Worm (Caenorhabditis elegans) whole organism, L4 larva: ENCODE measurements around the gene C50D2.10.

Experiments
- R02D3.7 ChIP-seq: fragments of 150-350 bp; sonication (generic microtip); optimal IDR thresholded peaks from 3 replicates; lab custom pipeline; 2014; ENCODE audit warnings: missing biosample characterization, missing genetic modification characterization
- T20F7.1 ChIP-seq: fragments of 200-800 bp; sonication (Bioruptor generic); optimal IDR thresholded peaks from 2 replicates; lab custom pipeline; 2018; ENCODE audit warnings: mild to moderate bottlenecking, missing genetic modification characterization, missing compliant biosample characterization
- Y48G9A.11 ChIP-seq: fragments of 200-800 bp; sonication (Bioruptor generic); IDR thresholded peaks from 2 replicates; pipeline ENCODE4 v1.3.6; 2022; ENCODE audit warnings: missing genetic modification reagents, missing genetic modification characterization, missing compliant biosample characterization
- Y5F2A.4 ChIP-seq: fragments of 200-800 bp; sonication (Bioruptor generic); optimal IDR thresholded peaks from 2 replicates; lab custom pipeline; 2018; ENCODE audit warnings: mild to moderate bottlenecking, missing genetic modification characterization, missing compliant biosample characterization
- ZK337.2 ChIP-seq: fragments of 200-800 bp; sonication (Bioruptor generic); IDR thresholded peaks from 2 replicates; pipeline ENCODE4 v1.3.6; 2022; ENCODE audit warnings: missing genetic modification reagents, missing genetic modification characterization, missing compliant biosample characterization
- ama-1 ChIP-seq: fragments of 150-350 bp; optimal IDR thresholded peaks from 2 replicates; lab custom pipeline; 2014; ENCODE audit warnings: inconsistent platforms, mixed read lengths
- ceh-20 ChIP-seq: fragments of 200-800 bp; sonication (Bioruptor generic); IDR thresholded peaks from 2 replicates; pipeline ENCODE4 v1.3.6; 2022; ENCODE audit warnings: missing genetic modification reagents, missing genetic modification characterization, missing compliant biosample characterization
- ctbp-1 ChIP-seq: fragments of 200-800 bp; sonication (Bioruptor generic); IDR thresholded peaks from 2 replicates; pipeline ENCODE4 v1.3.6; 2022; ENCODE audit warnings: missing genetic modification reagents, missing genetic modification characterization, missing compliant biosample characterization
- daf-16 ChIP-seq, 3 experiments: sonication (generic microtip); optimal IDR thresholded peaks; 2 replicates each; lab custom pipeline; 2016 to 2017; ENCODE audit warnings: missing genetic modification characterization in 3 of 3, missing genetic modification reagents in 3 of 3, mild to moderate bottlenecking in 2 of 3, missing compliant biosample characterization in 2 of 3, missing biosample characterization in 1 of 3, moderate library complexity in 1 of 3
- dmd-8 ChIP-seq: fragments of 200-800 bp; sonication (Bioruptor generic); IDR thresholded peaks from 2 replicates; pipeline ENCODE4 v1.3.6; 2022; ENCODE audit warnings: missing genetic modification characterization, missing compliant biosample characterization
- dpl-1 ChIP-seq: fragments of 150-350 bp; optimal IDR thresholded peaks from 2 replicates; lab custom pipeline; 2014; ENCODE audit warnings: missing biosample characterization, missing genetic modification reagents, missing genetic modification characterization
- dve-1 ChIP-seq: sonication (generic microtip); optimal IDR thresholded peaks from 2 replicates; lab custom pipeline; 2017; ENCODE audit warnings: antibody characterized with exemption, mild to moderate bottlenecking, missing genetic modification characterization, missing compliant biosample characterization; ENCODE audit not compliant: insufficient read depth
- fkh-10 ChIP-seq: fragments of 150-350 bp; optimal IDR thresholded peaks from 2 replicates; lab custom pipeline; 2014; ENCODE audit warnings: missing biosample characterization, missing genetic modification reagents, missing genetic modification characterization
- hif-1 ChIP-seq, 2 experiments: sonication (generic microtip); optimal IDR thresholded peaks; 2 replicates each; lab custom pipeline; 2016 to 2017; ENCODE audit warnings: missing compliant biosample characterization in 2 of 2, missing genetic modification characterization in 2 of 2, missing genetic modification reagents in 2 of 2, missing genotype in 2 of 2, mild to moderate bottlenecking in 1 of 2
- hlh-11 ChIP-seq: fragments of 200-800 bp; sonication (Bioruptor generic); optimal IDR thresholded peaks from 2 replicates; lab custom pipeline; 2018; ENCODE audit warnings: mild to moderate bottlenecking, missing genetic modification characterization, missing compliant biosample characterization
- hlh-30 ChIP-seq: sonication (generic microtip); optimal IDR thresholded peaks from 2 replicates; lab custom pipeline; 2017; ENCODE audit warnings: antibody characterized with exemption, mild to moderate bottlenecking, missing genetic modification characterization, missing compliant biosample characterization; ENCODE audit not compliant: insufficient read depth
- hmg-1.1 ChIP-seq: fragments of 200-800 bp; sonication (Bioruptor generic); IDR thresholded peaks from 2 replicates; pipeline ENCODE4 v1.3.6; 2022; ENCODE audit warnings: missing genetic modification reagents, missing genetic modification characterization, missing compliant biosample characterization
- lin-15B ChIP-seq: fragments of 150-350 bp; sonication (generic microtip); optimal IDR thresholded peaks from 3 replicates; lab custom pipeline; 2014; ENCODE audit warnings: missing biosample characterization, missing genetic modification characterization
- lin-38 ChIP-seq: fragments of 200-800 bp; sonication (Bioruptor generic); IDR thresholded peaks from 2 replicates; pipeline ENCODE4 v1.3.6; 2022; ENCODE audit warnings: missing genetic modification reagents, missing genetic modification characterization, missing compliant biosample characterization
- lsy-2 ChIP-seq, 2 experiments: fragments of 150-350 bp in 1 of 2; sonication (generic microtip) in 1 of 2; optimal IDR thresholded peaks; 2 replicates each; lab custom pipeline; 2014 to 2017; ENCODE audit warnings: missing biosample characterization in 2 of 2, missing genetic modification characterization in 2 of 2
- mep-1 ChIP-seq: fragments of 150-350 bp; sonication (generic microtip); optimal IDR thresholded peaks from 3 replicates; lab custom pipeline; 2014; ENCODE audit warnings: missing biosample characterization, missing genetic modification characterization
- mes-2 ChIP-seq: sonication (generic microtip); optimal IDR thresholded peaks from 2 replicates; lab custom pipeline; 2016; ENCODE audit warnings: missing genotype, mild to moderate bottlenecking, missing genetic modification characterization, missing compliant biosample characterization; ENCODE audit not compliant: poor library complexity, severe bottlenecking
- nhr-41 ChIP-seq: fragments of 200-800 bp; sonication (Bioruptor generic); IDR thresholded peaks from 2 replicates; pipeline ENCODE4 v1.3.6; 2022; ENCODE audit warnings: missing genetic modification reagents, missing genetic modification characterization, missing compliant biosample characterization
- nhr-42 ChIP-seq: fragments of 200-800 bp; sonication (Bioruptor generic); IDR thresholded peaks from 2 replicates; pipeline ENCODE4 v1.3.6; 2022; ENCODE audit warnings: missing genetic modification characterization, missing compliant biosample characterization
- nhr-76 ChIP-seq: fragments of 150-350 bp; optimal IDR thresholded peaks from 2 replicates; lab custom pipeline; 2014; ENCODE audit warnings: missing biosample characterization, missing genetic modification characterization
- rbr-2 ChIP-seq: sonication (generic microtip); optimal IDR thresholded peaks from 2 replicates; lab custom pipeline; 2016; ENCODE audit warnings: missing genotype, missing genetic modification characterization, missing compliant biosample characterization
- saeg-2 ChIP-seq: fragments of 200-800 bp; sonication (Bioruptor generic); IDR thresholded peaks from 2 replicates; pipeline ENCODE4 v1.3.6; 2022; ENCODE audit warnings: missing genetic modification reagents, missing genetic modification characterization, missing compliant biosample characterization
- unc-39 ChIP-seq: sonication (generic microtip); optimal IDR thresholded peaks from 2 replicates; lab custom pipeline; 2017; ENCODE audit warnings: missing biosample characterization, missing genetic modification characterization
- unc-62 ChIP-seq, 3 experiments: fragments of 150-350 bp in 1 of 3; sonication (generic microtip); optimal IDR thresholded peaks in 2 of 3; peaks in 1 of 3; 1 replicate in 1 of 3; 2 replicates in 2 of 3; lab custom pipeline; 2014 to 2017; ENCODE audit warnings: missing biosample characterization in 3 of 3, missing genetic modification characterization in 3 of 3, missing genetic modification reagents in 3 of 3, missing genotype in 1 of 3
- zfp-2 ChIP-seq: sonication (generic microtip); optimal IDR thresholded peaks from 2 replicates; lab custom pipeline; 2016; ENCODE audit warnings: mild to moderate bottlenecking, missing genetic modification characterization, missing compliant biosample characterization
- zip-2 ChIP-seq: fragments of 150-350 bp; optimal IDR thresholded peaks from 2 replicates; lab custom pipeline; 2014; ENCODE audit warnings: missing biosample characterization, missing genetic modification characterization
- ztf-7 ChIP-seq: fragments of 150-350 bp; optimal IDR thresholded peaks from 2 replicates; lab custom pipeline; 2014; ENCODE audit warnings: missing biosample characterization, missing genetic modification characterization

Gene C50D2.10

DNA sequence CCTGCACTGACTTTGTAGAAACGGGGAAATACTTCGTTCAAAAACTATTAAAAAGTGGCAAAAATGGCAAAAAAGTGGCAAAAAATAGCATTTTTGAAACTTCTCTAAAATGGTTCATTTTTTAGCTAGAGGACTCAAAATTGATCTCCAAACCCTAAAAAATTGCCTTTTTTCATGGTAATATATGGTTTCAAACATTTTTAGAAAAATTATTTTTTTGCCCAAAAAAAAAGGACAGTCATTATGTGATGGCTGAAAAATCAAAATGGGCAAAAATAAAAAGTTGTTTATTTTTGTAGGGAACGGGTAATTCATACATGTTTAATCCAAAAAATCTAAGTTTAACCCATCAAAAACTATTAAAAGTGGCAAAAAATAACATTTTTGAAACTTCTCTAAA is 11.0 kb upstream of the C50D2.10 start:
- TF ChIP-seq hlh-11: no peak
- no peak for TF ChIP-seq unc-39 (tag; lab: Kevin White, UChicago)
- TF ChIP-seq ceh-20 (GFP tag; lab: Robert Waterston, UW): no peak
- TF ChIP-seq hlh-30 (tag; lab: Kevin White, UChicago): no peak
- TF ChIP-seq nhr-76 (tag; lab: Kevin White, UChicago): no peak
- TF ChIP-seq T20F7.1: no peak

DNA sequence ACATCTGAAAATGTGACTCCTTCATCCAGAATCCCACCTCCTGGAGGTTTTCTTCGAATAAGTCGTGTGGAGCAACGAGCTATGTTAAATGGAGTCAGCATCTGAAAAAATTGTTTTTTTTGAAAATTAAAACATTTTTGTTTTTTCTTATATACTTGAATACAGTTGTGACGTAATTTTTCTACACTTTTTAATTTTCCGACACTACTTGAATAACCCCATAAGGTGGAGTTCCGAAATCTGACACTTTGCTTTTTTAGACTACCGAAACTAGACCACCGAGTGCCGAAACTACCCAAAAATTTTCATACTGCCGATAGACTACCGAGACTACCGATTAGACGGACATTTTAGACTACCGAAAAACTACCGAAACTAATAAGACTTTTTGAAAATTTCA is 7.5 kb upstream of the C50D2.10 start, which contains the start of gene mcat-1:
mcat-1 (minus strand) TSS at position 101 of the 400 bp plus-strand sequence.
- TF ChIP-seq rbr-2 (tag; lab: Kevin White, UChicago) (no peak), unc-62 (GFP tag; optimal IDR thresholded peaks at IDR 0.05 in 1 of 2; lab: Kevin White, UChicago) (peak in 1 of 2 experiments; percentile 49), unc-62 (tag; optimal IDR thresholded peaks at IDR 0.05; lab: Kevin White, UChicago) (no peak), zip-2 (tag; lab: Kevin White, UChicago) (no peak), nhr-76 (tag; lab: Kevin White, UChicago) (no peak), lin-15B (tag; lab: Kevin White, UChicago) (no peak), Y5F2A.4 (GFP tag; lab: Kevin White, UChicago) (no peak), nhr-42 (GFP tag; lab: Robert Waterston, UW) (no peak)

DNA sequence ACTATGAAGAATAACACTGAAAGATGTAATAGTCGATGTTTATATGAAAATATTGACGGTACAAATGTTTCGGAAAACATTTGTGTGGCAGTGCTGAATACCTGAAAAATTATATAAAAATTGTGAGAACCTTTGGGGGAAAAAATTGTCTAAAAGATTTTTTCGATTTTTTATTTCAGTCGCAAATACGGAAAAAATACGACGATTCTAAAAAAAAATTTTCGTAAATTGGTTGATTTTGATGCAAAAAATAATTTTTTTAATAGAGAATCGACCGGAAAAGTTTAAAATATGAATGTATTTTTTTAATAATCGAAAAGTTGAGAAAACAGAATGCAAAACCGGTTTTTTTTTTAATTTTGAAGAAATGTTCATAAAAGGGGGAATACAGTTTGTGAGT is 3.8 kb upstream of the C50D2.10 start, which contains the start of gene C50D2.7:
C50D2.7 (minus strand) TSS at position 101 of the 400 bp plus-strand sequence.
- TF ChIP-seq ZK337.2 (no peak), mes-2 (tag; lab: Kevin White, UChicago) (no peak), ctbp-1 (GFP tag; lab: Robert Waterston, UW) (no peak), nhr-42 (GFP tag; lab: Robert Waterston, UW) (no peak), saeg-2 (GFP tag; lab: Robert Waterston, UW) (no peak), hlh-11 (no peak)
- TF ChIP-seq, all 104 proteins: peak for 0

DNA sequence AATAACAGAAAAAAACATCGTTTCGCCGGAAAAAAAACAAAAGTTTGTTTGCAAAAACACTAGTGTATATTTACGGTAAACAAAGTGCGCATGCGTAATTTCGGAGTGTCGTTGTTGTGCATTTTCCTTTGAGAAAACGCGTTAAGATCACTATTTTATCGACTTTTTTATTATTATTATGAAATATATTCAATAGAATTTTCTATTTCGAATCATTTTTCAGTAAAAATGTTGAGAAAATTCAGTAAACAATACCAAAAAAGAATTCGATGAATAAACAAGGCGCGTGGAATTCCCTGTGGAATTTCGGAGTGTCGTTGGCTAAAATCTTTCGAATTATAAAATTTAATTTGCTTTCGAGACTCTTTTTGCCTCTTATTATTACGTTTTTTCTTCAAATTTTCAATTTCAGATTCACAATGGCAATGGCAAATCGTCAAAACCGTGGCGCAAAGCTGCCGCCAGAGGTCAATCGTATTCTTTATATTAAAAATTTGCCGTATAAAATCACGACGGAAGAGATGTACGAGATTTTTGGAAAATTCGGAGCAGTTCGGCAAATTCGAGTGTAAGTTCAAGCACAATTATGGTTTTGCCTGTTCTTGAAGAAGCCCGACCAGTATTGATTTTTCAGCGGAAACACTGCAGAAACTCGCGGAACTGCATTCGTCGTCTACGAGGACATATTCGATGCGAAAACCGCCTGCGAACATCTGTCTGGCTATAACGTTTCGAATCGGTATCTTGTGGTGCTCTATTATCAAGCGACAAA is 760 bp upstream of the C50D2.10 start, which contains the start of the genes luc-7L3 and sftb-6:
luc-7L3 (minus strand) TSS at position 36 of the 772 bp plus-strand sequence.
sftb-6 (plus strand) TSS at position 413 of the 772 bp plus-strand sequence.
- TF ChIP-seq dve-1 (tag; lab: Kevin White, UChicago) (peak; percentile 37), nhr-41 (GFP tag; lab: Robert Waterston, UW) (no peak), hmg-1.1 (GFP tag; lab: Robert Waterston, UW) (peak; percentile 29; the same call in 1 of the 2 replicates), mep-1 (tag; lab: Kevin White, UChicago) (peak; percentile 56), hif-1 (tag; optimal IDR thresholded peaks at IDR 0.05; lab: Kevin White, UChicago) (peak in 1 of 2 experiments; percentile 7), R02D3.7 (tag; lab: Kevin White, UChicago) (peak; percentile 83), lsy-2 (tag; optimal IDR thresholded peaks at IDR 0.05; lab: Kevin White, UChicago) (peak in 1 of 2 experiments; percentile 72), lin-15B (tag; lab: Kevin White, UChicago) (no peak), dpl-1 (peak; percentile 64), zfp-2 (tag; lab: Kevin White, UChicago) (no peak), rbr-2 (tag; lab: Kevin White, UChicago) (peak; percentile 48), Y48G9A.11 (GFP tag; lab: Robert Waterston, UW) (peak; percentile 97), T20F7.1 (peak; percentile 100), daf-16 (GFP tag; optimal IDR thresholded peaks at IDR 0.05; lab: Kevin White, UChicago) (no peak), daf-16 (tag; optimal IDR thresholded peaks at IDR 0.05; lab: Kevin White, UChicago) (peak; percentile 72), lin-38 (peak; percentile 26), ama-1 (lab: Kevin White, UChicago) (no peak), ctbp-1 (GFP tag; lab: Robert Waterston, UW) (0 out of 2 replicates have a peak, but pooled peaks have one; percentile 19), dmd-8 (no peak), fkh-10 (GFP tag; lab: Kevin White, UChicago) (peak; percentile 25), ztf-7 (tag; lab: Kevin White, UChicago) (no peak), hlh-30 (tag; lab: Kevin White, UChicago) (peak; percentile 21)
